Worm (Caenorhabditis elegans) whole organism, late embryonic: ENCODE data around the gene H14E04.2.

Experiments
- elt-4 ChIP-seq: sonication (generic microtip); optimal IDR thresholded peaks from 2 replicates; lab custom pipeline; 2016; ENCODE audit warnings: missing genetic modification characterization, missing compliant biosample characterization
- gmeb-2 ChIP-seq: sonication (generic microtip); optimal IDR thresholded peaks from 2 replicates; lab custom pipeline; 2016; ENCODE audit warnings: missing genetic modification characterization, inconsistent platforms, missing compliant biosample characterization
- mec-3 ChIP-seq: sonication (generic microtip); optimal IDR thresholded peaks from 2 replicates; lab custom pipeline; 2016; ENCODE audit warnings: borderline replicate concordance, missing genetic modification characterization, missing compliant biosample characterization
- nhr-11 ChIP-seq: fragments of 150-350 bp; optimal IDR thresholded peaks from 2 replicates; lab custom pipeline; 2014; ENCODE audit warnings: missing biosample characterization, missing genetic modification characterization

DNA sequence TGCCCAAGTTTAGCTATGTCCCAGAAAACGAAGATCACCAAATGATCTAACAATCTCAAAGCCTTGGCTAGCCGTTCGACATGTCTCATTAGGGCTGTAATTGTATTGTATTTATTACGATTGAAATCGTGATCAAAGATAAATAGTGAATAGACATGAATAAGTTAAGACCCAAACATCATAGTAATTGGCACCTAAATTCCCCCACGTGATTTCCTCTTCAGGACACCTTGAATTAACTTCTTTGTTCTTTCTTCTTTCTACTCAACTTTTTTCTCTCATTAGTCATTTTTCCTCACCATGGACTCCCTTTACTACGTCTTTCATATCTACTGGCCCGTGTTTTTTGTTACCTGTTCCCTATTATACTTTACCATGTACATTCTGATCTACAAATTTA lies 13.3 kb upstream of the H14E04.2 start, which contains the start of gene srd-69:
- TF ChIP-seq nhr-11 (tag; lab: Kevin White, UChicago) (no peak), mec-3 (tag; lab: Kevin White, UChicago) (no peak), elt-4 (tag; lab: Kevin White, UChicago) (no peak), gmeb-2 (tag; lab: Kevin White, UChicago) (no peak)
